1 worm cellular context compared by ENCODE assay signal in the genomic region with DNA sequence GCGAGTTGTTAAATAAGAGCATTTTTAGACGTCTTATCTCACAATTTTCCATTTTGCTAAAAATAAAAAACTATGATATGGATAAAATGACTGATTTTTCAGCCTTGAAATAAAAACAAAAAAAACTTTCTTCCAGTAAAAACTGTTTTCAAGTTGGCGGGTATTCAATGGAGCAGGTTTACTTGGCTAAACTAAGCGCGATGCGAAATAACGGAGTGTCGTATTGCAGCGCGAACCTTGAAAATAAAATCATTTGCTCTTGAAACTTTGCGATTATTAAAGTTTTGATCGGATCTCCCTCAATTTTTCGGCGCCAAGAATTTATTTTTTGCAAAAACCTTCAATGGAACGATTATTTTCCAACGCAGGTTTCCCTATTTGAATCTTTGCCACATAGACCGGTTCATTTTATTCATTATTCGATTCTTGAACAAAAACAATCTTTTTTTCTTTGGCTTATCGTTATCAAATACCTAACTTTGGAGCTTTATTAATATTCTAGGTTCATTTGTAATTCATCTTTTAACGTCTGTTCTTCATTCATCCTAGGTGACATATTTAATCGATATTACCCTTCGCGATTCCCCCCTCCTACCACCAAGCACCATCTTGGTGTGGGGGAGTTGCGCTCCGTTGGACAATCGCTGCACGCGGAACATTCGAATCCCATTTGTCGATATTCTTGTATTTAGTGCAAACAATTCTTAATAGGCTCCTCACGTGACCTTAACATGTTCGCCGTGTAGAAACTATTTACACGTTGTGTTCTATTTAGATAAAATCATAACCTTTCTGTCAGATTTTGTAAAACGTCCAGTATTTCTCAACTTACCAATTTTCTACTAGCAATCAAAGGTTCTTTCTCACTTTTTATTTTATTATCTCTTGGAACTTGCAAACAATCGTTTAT.
A peak's percentile ranks its signal among the peaks of the same experiment; 100 is the strongest.
TF ChIP-seq lines count a peak whose summit lies in the region.

A gene (minus strand): TSS at position 62 of the 910 bp plus-strand sequence.
A gene (plus strand): TSS at position 690 of the 910 bp plus-strand sequence.

TF ChIP-seq in whole organism, L1 larva, 84 proteins besides CTCF, POLR2A, EP300 and RAD21 (continued from another document):
- TF ChIP-seq lin-35 (GFP tag; optimal IDR thresholded peaks at IDR 0.05; lab: Kevin White, UChicago) (peak; percentile 97 to 99), grh-1 (GFP tag; IDR thresholded peaks at IDR 0.05; lab: Robert Waterston, UW) (peak; percentile 74), pag-3 (tag; optimal IDR thresholded peaks at IDR 0.05; lab: Kevin White, UChicago; ENCODE audit: borderline replicate concordance, insufficient read depth) (no peak), zag-1 (tag; optimal IDR thresholded peaks at IDR 0.05; lab: Kevin White, UChicago) (no peak), tbx-2 (tag; optimal IDR thresholded peaks at IDR 0.05; lab: Kevin White, UChicago) (peak; percentile 78), unc-98 (GFP tag; IDR thresholded peaks at IDR 0.05; lab: Robert Waterston, UW) (no peak), vab-15 (tag; optimal IDR thresholded peaks at IDR 0.05; lab: Kevin White, UChicago) (no peak), snu-23 (GFP tag; optimal IDR thresholded peaks at IDR 0.05; lab: Kevin White, UChicago) (peak; percentile 90), lin-13 (GFP tag; optimal IDR thresholded peaks at IDR 0.05; lab: Kevin White, UChicago) (peak; percentile 82), nhr-47 (tag; optimal IDR thresholded peaks at IDR 0.05; lab: Kevin White, UChicago) (peak; percentile 88), nhr-12 (tag; optimal IDR thresholded peaks at IDR 0.05; lab: Kevin White, UChicago) (no peak), mef-2 (tag; optimal IDR thresholded peaks at IDR 0.05; lab: Kevin White, UChicago) (no peak), jun-1 (tag; optimal IDR thresholded peaks at IDR 0.05; lab: Kevin White, UChicago) (peak; percentile 58), mdl-1 (tag; optimal IDR thresholded peaks at IDR 0.05; lab: Kevin White, UChicago) (peak in 1 of 2 experiments; percentile 66), lin-14 (GFP tag; optimal IDR thresholded peaks at IDR 0.05; lab: Kevin White, UChicago) (peak; percentile 74), mab-9 (GFP tag; IDR thresholded peaks at IDR 0.05; lab: Robert Waterston, UW) (no peak), hpl-2 (GFP tag; optimal IDR thresholded peaks at IDR 0.05; lab: Kevin White, UChicago) (no peak)
